Worm (Caenorhabditis elegans) whole organism, L2 larva: ENCODE data around the gene dct-7.

Source experiments
- C34F6.9 ChIP-seq: fragments of 150-350 bp; optimal IDR thresholded peaks from 2 replicates; lab custom pipeline; 2014; ENCODE audit warnings: missing biosample characterization, missing genetic modification characterization
- F13H6.1 ChIP-seq: sonication (generic microtip); optimal IDR thresholded peaks from 2 replicates; lab custom pipeline; 2016; ENCODE audit warnings: missing genetic modification characterization, missing compliant biosample characterization
- Y55F3AM.14 ChIP-seq: fragments of 200-800 bp; sonication (Bioruptor generic); optimal IDR thresholded peaks from 2 replicates; lab custom pipeline; 2018; ENCODE audit warnings: mild to moderate bottlenecking, missing genetic modification characterization, missing compliant biosample characterization
- alr-1 ChIP-seq: fragments of 150-350 bp; optimal IDR thresholded peaks from 2 replicates; lab custom pipeline; 2014; ENCODE audit warnings: missing biosample characterization, missing genetic modification characterization
- ama-1 ChIP-seq: fragments of 150-350 bp; optimal IDR thresholded peaks from 2 replicates; lab custom pipeline; 2018; ENCODE audit warnings: inconsistent platforms
- blmp-1 ChIP-seq: sonication (generic microtip); optimal IDR thresholded peaks from 2 replicates; lab custom pipeline; 2017; ENCODE audit warnings: missing genetic modification characterization, mild to moderate bottlenecking, missing compliant biosample characterization, antibody characterized with exemption, moderate library complexity; ENCODE audit not compliant: insufficient read depth
- ceh-16 ChIP-seq: fragments of 150-350 bp; optimal IDR thresholded peaks from 2 replicates; lab custom pipeline; 2014; ENCODE audit warnings: missing biosample characterization, missing genetic modification characterization
- ceh-82 ChIP-seq: fragments of 150-350 bp; optimal IDR thresholded peaks from 2 replicates; lab custom pipeline; 2014; ENCODE audit warnings: missing biosample characterization, missing genetic modification characterization
- crh-2 ChIP-seq: sonication (generic microtip); optimal IDR thresholded peaks from 2 replicates; lab custom pipeline; 2017; ENCODE audit warnings: missing biosample characterization, missing genetic modification characterization
- dmd-4 ChIP-seq: sonication (generic microtip); optimal IDR thresholded peaks from 2 replicates; lab custom pipeline; 2017; ENCODE audit warnings: missing biosample characterization, missing genetic modification characterization
- egl-27 ChIP-seq: sonication (generic microtip); optimal IDR thresholded peaks from 3 replicates; lab custom pipeline; 2017; ENCODE audit warnings: missing biosample characterization, missing genetic modification reagents, missing genetic modification characterization
- elt-1 ChIP-seq: fragments of 150-350 bp; optimal IDR thresholded peaks from 2 replicates; lab custom pipeline; 2014; ENCODE audit warnings: missing biosample characterization, missing genetic modification characterization
- elt-3 ChIP-seq: sonication (generic microtip); optimal IDR thresholded peaks from 2 replicates; lab custom pipeline; 2017; ENCODE audit warnings: missing biosample characterization, missing genetic modification characterization
- fos-1 ChIP-seq: fragments of 150-350 bp; optimal IDR thresholded peaks from 2 replicates; lab custom pipeline; 2014; ENCODE audit warnings: missing biosample characterization, missing genetic modification characterization
- lin-11 ChIP-seq: fragments of 150-350 bp; sonication (generic microtip); optimal IDR thresholded peaks from 2 replicates; lab custom pipeline; 2014; ENCODE audit warnings: missing biosample characterization, missing genetic modification characterization, inconsistent platforms, mixed read lengths
- lin-13 ChIP-seq: fragments of 150-350 bp; optimal IDR thresholded peaks from 2 replicates; lab custom pipeline; 2014; ENCODE audit warnings: missing biosample characterization, missing genetic modification reagents, missing genetic modification characterization
- lsy-2 ChIP-seq, 2 experiments: fragments of 150-350 bp in 1 of 2; sonication (generic microtip) in 1 of 2; optimal IDR thresholded peaks; 2 replicates each; lab custom pipeline; 2014 to 2017; ENCODE audit warnings: missing biosample characterization in 2 of 2, missing genetic modification characterization in 2 of 2
- mdl-1 ChIP-seq, 2 experiments: fragments of 150-350 bp in 1 of 2; sonication (generic microtip) in 1 of 2; optimal IDR thresholded peaks; 2 replicates each; lab custom pipeline; 2017; ENCODE audit warnings: missing biosample characterization in 2 of 2, missing genetic modification characterization in 2 of 2
- nhr-10 ChIP-seq: sonication (generic microtip); optimal IDR thresholded peaks from 2 replicates; lab custom pipeline; 2017; ENCODE audit warnings: missing biosample characterization, missing genetic modification characterization
- nhr-11 ChIP-seq: fragments of 150-350 bp; optimal IDR thresholded peaks from 2 replicates; lab custom pipeline; 2014; ENCODE audit warnings: missing biosample characterization, missing genetic modification characterization
- nhr-12 ChIP-seq: fragments of 150-350 bp; optimal IDR thresholded peaks from 2 replicates; lab custom pipeline; 2014; ENCODE audit warnings: missing biosample characterization, missing genetic modification characterization
- nhr-21 ChIP-seq: fragments of 150-350 bp; optimal IDR thresholded peaks from 2 replicates; lab custom pipeline; 2014; ENCODE audit warnings: missing biosample characterization, missing genetic modification characterization
- nhr-23 ChIP-seq: fragments of 150-350 bp; optimal IDR thresholded peaks from 2 replicates; lab custom pipeline; 2014; ENCODE audit warnings: missing biosample characterization, missing genetic modification reagents, missing genetic modification characterization
- nhr-237 ChIP-seq: fragments of 150-350 bp; optimal IDR thresholded peaks from 2 replicates; lab custom pipeline; 2014; ENCODE audit warnings: missing biosample characterization, missing genetic modification characterization
- nhr-25 ChIP-seq: fragments of 150-350 bp; sonication (generic microtip); optimal IDR thresholded peaks from 3 replicates; lab custom pipeline; 2014; ENCODE audit warnings: missing biosample characterization, missing genetic modification characterization
- peb-1 ChIP-seq: fragments of 150-350 bp; optimal IDR thresholded peaks from 2 replicates; lab custom pipeline; 2014; ENCODE audit warnings: missing biosample characterization, missing genetic modification characterization
- sem-4 ChIP-seq: fragments of 150-350 bp; optimal IDR thresholded peaks from 2 replicates; lab custom pipeline; 2014; ENCODE audit warnings: missing biosample characterization, missing genetic modification reagents, missing genetic modification characterization
- sma-3 ChIP-seq: sonication (generic microtip); optimal IDR thresholded peaks from 2 replicates; lab custom pipeline; 2016; ENCODE audit warnings: missing genetic modification reagents, missing genetic modification characterization, missing compliant biosample characterization
- sma-9 ChIP-seq, 2 experiments: fragments of 150-350 bp in 1 of 2; sonication (generic microtip) in 1 of 2; optimal IDR thresholded peaks; 2 replicates each; lab custom pipeline; 2014 to 2016; ENCODE audit warnings: missing genetic modification characterization in 2 of 2, mild to moderate bottlenecking in 1 of 2, missing biosample characterization in 1 of 2, missing compliant biosample characterization in 1 of 2, missing genetic modification reagents in 1 of 2, moderate library complexity in 1 of 2
- unc-39 ChIP-seq: fragments of 150-350 bp; optimal IDR thresholded peaks from 2 replicates; lab custom pipeline; 2014; ENCODE audit warnings: missing biosample characterization, missing genetic modification characterization
- unc-55 ChIP-seq: fragments of 150-350 bp; sonication (generic microtip); optimal IDR thresholded peaks from 3 replicates; lab custom pipeline; 2014; ENCODE audit warnings: missing biosample characterization, missing genetic modification reagents, missing genetic modification characterization
- unc-62 ChIP-seq: fragments of 150-350 bp; optimal IDR thresholded peaks from 2 replicates; lab custom pipeline; 2014; ENCODE audit warnings: missing biosample characterization, missing genetic modification reagents, missing genetic modification characterization
- ztf-1 ChIP-seq: fragments of 200-800 bp; sonication (Bioruptor generic); conservative IDR thresholded peaks from 2 replicates; pipeline ENCODE4 v1.3.6; 2022; ENCODE audit warnings: missing genetic modification characterization, missing compliant biosample characterization
- ztf-4 ChIP-seq: fragments of 150-350 bp; optimal IDR thresholded peaks from 2 replicates; lab custom pipeline; 2014; ENCODE audit warnings: missing biosample characterization, missing genetic modification characterization

dct-7 gene

ce11 chrIV:4272167-4272566, 18.2 kb downstream of the dct-7 start, which contains the start of gene F36A4.1:
TSS of gene F36A4.1 (plus strand) at chrIV:4272467.
- no peak for TF ChIP-seq Y55F3AM.14 (GFP tag; lab: Kevin White, UChicago)
- TF ChIP-seq egl-27 (tag; lab: Kevin White, UChicago) = no peak
- TF ChIP-seq nhr-11 (tag; lab: Kevin White, UChicago) = no peak
- TF ChIP-seq elt-1 (tag; lab: Kevin White, UChicago) = no peak
- no peak for TF ChIP-seq ceh-16
- no peak for TF ChIP-seq crh-2 (tag; lab: Kevin White, UChicago)
- no peak for TF ChIP-seq elt-3 (tag; lab: Kevin White, UChicago)
- no peak for TF ChIP-seq lin-13
- TF ChIP-seq alr-1 (tag; lab: Kevin White, UChicago) = no peak
- no peak for TF ChIP-seq unc-55 (GFP tag; lab: Kevin White, UChicago)
- no peak for TF ChIP-seq nhr-237 (tag; lab: Kevin White, UChicago)
- TF ChIP-seq ztf-1 = no peak
- no peak for TF ChIP-seq sma-9 (GFP tag; optimal IDR thresholded peaks at IDR 0.05; lab: Kevin White, UChicago)
- no peak for TF ChIP-seq sma-9 (tag; optimal IDR thresholded peaks at IDR 0.05; lab: Kevin White, UChicago)
- no peak for TF ChIP-seq nhr-23 (tag; lab: Kevin White, UChicago)
- no peak for TF ChIP-seq ztf-4
- no peak for TF ChIP-seq F13H6.1 (tag; lab: Kevin White, UChicago)
- TF ChIP-seq sem-4 (tag; lab: Kevin White, UChicago) = no peak
- TF ChIP-seq nhr-21 (tag; lab: Kevin White, UChicago) = no peak
- no peak for TF ChIP-seq peb-1

- TF ChIP-seq nhr-25 (tag; lab: Kevin White, UChicago) = no peak
- TF ChIP-seq lin-11 = no peak
- TF ChIP-seq C34F6.9 (tag; lab: Kevin White, UChicago) = no peak
- no peak for TF ChIP-seq sma-3
- no peak for TF ChIP-seq F13H6.1 (tag; lab: Kevin White, UChicago)
- TF ChIP-seq nhr-21 (tag; lab: Kevin White, UChicago) = no peak
- no peak for TF ChIP-seq unc-39 (tag; lab: Kevin White, UChicago)
- TF ChIP-seq lsy-2 (tag; optimal IDR thresholded peaks at IDR 0.05; lab: Kevin White, UChicago) = no peak
- no peak for TF ChIP-seq alr-1 (tag; lab: Kevin White, UChicago)
- no peak for TF ChIP-seq nhr-237 (tag; lab: Kevin White, UChicago)
- TF ChIP-seq nhr-10 (tag; lab: Kevin White, UChicago) = no peak
- TF ChIP-seq nhr-23 (tag; lab: Kevin White, UChicago) = no peak
- no peak for TF ChIP-seq ama-1
- TF ChIP-seq ceh-82 = no peak
- TF ChIP-seq elt-3 (tag; lab: Kevin White, UChicago) = no peak
- TF ChIP-seq mdl-1 (tag; optimal IDR thresholded peaks at IDR 0.05; lab: Kevin White, UChicago) = no peak
- no peak for TF ChIP-seq elt-1 (tag; lab: Kevin White, UChicago)
- TF ChIP-seq fos-1 = no peak
- no peak for TF ChIP-seq unc-62 (GFP tag; lab: Kevin White, UChicago)
- TF ChIP-seq dmd-4 (tag; lab: Kevin White, UChicago) = no peak
Observed at ce11 chrIV:4270925-4271324, 19.4 kb downstream of the dct-7 start, which contains the start of gene F36A4.2. TSS of gene F36A4.2 (plus strand) at chrIV:4271225.

- TF ChIP-seq Y55F3AM.14 (GFP tag; lab: Kevin White, UChicago) = no peak
Observed at ce11 chrIV:4269308-4269707, 21.1 kb downstream of the dct-7 start, which contains the start of gene F36A4.3. TSS of gene F36A4.3 (plus strand) at chrIV:4269608.

- TF ChIP-seq ztf-4 (no peak), C34F6.9 (tag; lab: Kevin White, UChicago) (no peak), dmd-4 (tag; lab: Kevin White, UChicago) (no peak), nhr-12 (tag; lab: Kevin White, UChicago) (no peak), nhr-10 (tag; lab: Kevin White, UChicago) (no peak), blmp-1 (tag; lab: Kevin White, UChicago) (no peak), ama-1 (no peak), Y55F3AM.14 (GFP tag; lab: Kevin White, UChicago) (no peak), alr-1 (tag; lab: Kevin White, UChicago) (no peak), ztf-1 (no peak), sma-3 (no peak)
Observed at ce11 chrIV:4267320-4267719, 23.1 kb downstream of the dct-7 start, which contains the start of gene F36A4.4. TSS of gene F36A4.4 (plus strand) at chrIV:4267620.
